Fruit fly (Drosophila melanogaster): ENCODE data around the gene CG34426.

DNA sequence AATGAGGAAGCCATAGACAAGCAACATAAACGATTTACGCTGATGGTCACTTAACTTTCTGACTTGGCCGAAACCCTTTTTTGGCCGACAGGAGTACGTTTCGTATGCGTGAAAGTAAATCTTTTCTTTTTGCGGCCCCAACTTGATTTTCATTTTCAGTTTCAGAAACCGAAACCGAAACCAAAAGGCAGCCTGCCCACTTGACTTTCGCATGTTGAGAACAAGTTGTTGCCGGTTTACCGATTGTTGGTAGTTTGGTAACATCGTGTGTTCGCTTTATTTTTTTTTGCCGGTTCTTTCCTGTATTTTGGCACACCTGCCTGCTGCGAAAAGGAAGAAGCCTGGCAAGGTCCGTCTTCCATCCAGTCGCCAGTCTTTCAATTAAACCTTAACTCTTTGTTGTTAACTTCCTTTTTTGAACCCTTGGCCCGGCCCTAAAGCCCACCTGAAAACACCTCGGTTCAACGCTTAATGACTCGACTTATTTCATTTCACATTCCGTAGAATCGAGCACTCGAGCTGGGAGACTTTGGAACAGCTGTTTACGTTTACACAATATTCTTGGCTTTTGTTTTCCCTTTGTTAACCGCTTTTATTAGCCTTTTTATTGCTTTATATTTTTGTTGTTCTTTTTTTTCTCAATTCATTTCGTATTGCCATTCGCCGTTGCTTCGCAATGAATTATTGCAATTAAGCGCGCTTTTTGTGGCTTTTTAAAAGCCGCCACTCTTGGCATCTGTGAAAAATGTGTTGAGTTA is 27.1 kb upstream of the CG34426 start:
- TF ChIP-seq CTCF (optimal IDR thresholded peaks at IDR 0.05), result no peak
- TF ChIP-seq CG8478 (optimal IDR thresholded peaks at IDR 0.05), result no peak

All from S2 (cell line).